Worm (Caenorhabditis elegans) whole organism, L4 larva: ENCODE measurements around the gene npr-15.
"Not testable (repeated sequence)": the region's sequence is repeated elsewhere in the genome, so short reads cannot be mapped to it uniquely, and the experiment has no call there.

Experiments
- Y48G9A.11 ChIP-seq: fragments of 200-800 bp; sonication (Bioruptor generic); IDR thresholded peaks from 2 replicates; pipeline ENCODE4 v1.3.6; 2022; ENCODE audit warnings: missing genetic modification reagents, missing genetic modification characterization, missing compliant biosample characterization
- ZK337.2 ChIP-seq: fragments of 200-800 bp; sonication (Bioruptor generic); IDR thresholded peaks from 2 replicates; pipeline ENCODE4 v1.3.6; 2022; ENCODE audit warnings: missing genetic modification reagents, missing genetic modification characterization, missing compliant biosample characterization
- aha-1 ChIP-seq: fragments of 150-350 bp; peaks from one replicate; lab custom pipeline; 2014; ENCODE audit warnings: missing biosample characterization, missing genetic modification characterization
- attf-4 ChIP-seq: sonication (generic microtip); optimal IDR thresholded peaks from 3 replicates; lab custom pipeline; 2017; ENCODE audit warnings: missing biosample characterization, missing genetic modification characterization
- ceh-44 ChIP-seq: fragments of 200-800 bp; sonication (Bioruptor generic); IDR thresholded peaks from 2 replicates; pipeline ENCODE4 v1.3.6; 2022; ENCODE audit warnings: missing genetic modification reagents, missing genetic modification characterization, missing compliant biosample characterization
- ces-1 ChIP-seq: fragments of 150-350 bp; sonication (generic microtip); optimal IDR thresholded peaks from 4 replicates; lab custom pipeline; 2014; ENCODE audit warnings: missing biosample characterization, missing genetic modification reagents, missing genetic modification characterization
- ctbp-1 ChIP-seq: fragments of 200-800 bp; sonication (Bioruptor generic); IDR thresholded peaks from 2 replicates; pipeline ENCODE4 v1.3.6; 2022; ENCODE audit warnings: missing genetic modification reagents, missing genetic modification characterization, missing compliant biosample characterization
- daf-19 ChIP-seq: fragments of 200-800 bp; sonication (Bioruptor generic); conservative IDR thresholded peaks from 2 replicates; pipeline ENCODE4 v1.3.6; 2022; ENCODE audit warnings: missing genetic modification characterization, missing compliant biosample characterization
- dmd-6 ChIP-seq: fragments of 200-800 bp; sonication (Bioruptor generic); IDR thresholded peaks from 2 replicates; pipeline ENCODE4 v1.3.6; 2022; ENCODE audit warnings: missing genetic modification reagents, missing genetic modification characterization, missing compliant biosample characterization
- dmd-9 ChIP-seq: fragments of 200-800 bp; sonication (Bioruptor generic); IDR thresholded peaks from 2 replicates; pipeline ENCODE4 v1.3.6; 2022; ENCODE audit warnings: missing genetic modification reagents, missing genetic modification characterization, missing compliant biosample characterization
- dve-1 ChIP-seq: sonication (generic microtip); optimal IDR thresholded peaks from 2 replicates; lab custom pipeline; 2017; ENCODE audit warnings: antibody characterized with exemption, mild to moderate bottlenecking, missing genetic modification characterization, missing compliant biosample characterization; ENCODE audit not compliant: insufficient read depth
- egl-27 ChIP-seq: sonication (generic microtip); optimal IDR thresholded peaks from 3 replicates; lab custom pipeline; 2017; ENCODE audit warnings: missing biosample characterization, missing genetic modification reagents, missing genetic modification characterization
- hmg-1.1 ChIP-seq: fragments of 200-800 bp; sonication (Bioruptor generic); IDR thresholded peaks from 2 replicates; pipeline ENCODE4 v1.3.6; 2022; ENCODE audit warnings: missing genetic modification reagents, missing genetic modification characterization, missing compliant biosample characterization
- lim-7 ChIP-seq: fragments of 200-800 bp; sonication (Bioruptor generic); IDR thresholded peaks from 2 replicates; pipeline ENCODE4 v1.3.6; 2022; ENCODE audit warnings: missing genetic modification characterization, missing compliant biosample characterization
- lin-1 ChIP-seq: fragments of 200-800 bp; sonication (Bioruptor generic); IDR thresholded peaks from 2 replicates; pipeline ENCODE4 v1.3.6; 2022; ENCODE audit warnings: missing genetic modification reagents, missing genetic modification characterization, missing compliant biosample characterization
- lin-29 ChIP-seq: fragments of 200-800 bp; sonication (Bioruptor generic); IDR thresholded peaks from 2 replicates; pipeline ENCODE4 v1.3.6; 2022; ENCODE audit warnings: missing genetic modification reagents, missing genetic modification characterization, missing compliant biosample characterization
- lin-38 ChIP-seq: fragments of 200-800 bp; sonication (Bioruptor generic); IDR thresholded peaks from 2 replicates; pipeline ENCODE4 v1.3.6; 2022; ENCODE audit warnings: missing genetic modification reagents, missing genetic modification characterization, missing compliant biosample characterization
- mdt-29 ChIP-seq: fragments of 200-800 bp; sonication (Bioruptor generic); IDR thresholded peaks from 2 replicates; pipeline ENCODE4 v1.3.6; 2022; ENCODE audit warnings: missing genetic modification reagents, missing genetic modification characterization, missing compliant biosample characterization
- mxl-2 ChIP-seq: fragments of 200-800 bp; sonication (Bioruptor generic); conservative IDR thresholded peaks from 2 replicates; pipeline ENCODE4 v1.3.6; 2022; ENCODE audit warnings: missing genetic modification reagents, missing genetic modification characterization, missing compliant biosample characterization
- nhr-11 ChIP-seq: fragments of 150-350 bp; optimal IDR thresholded peaks from 2 replicates; lab custom pipeline; 2014; ENCODE audit warnings: missing biosample characterization, missing genetic modification characterization
- nhr-41 ChIP-seq: fragments of 200-800 bp; sonication (Bioruptor generic); IDR thresholded peaks from 2 replicates; pipeline ENCODE4 v1.3.6; 2022; ENCODE audit warnings: missing genetic modification reagents, missing genetic modification characterization, missing compliant biosample characterization
- nhr-42 ChIP-seq: fragments of 200-800 bp; sonication (Bioruptor generic); IDR thresholded peaks from 2 replicates; pipeline ENCODE4 v1.3.6; 2022; ENCODE audit warnings: missing genetic modification characterization, missing compliant biosample characterization
- pha-4 ChIP-seq, 2 experiments: fragments of 150-350 bp in 1 of 2; fragments of 200-800 bp in 1 of 2; sonication (Bioruptor generic) in 1 of 2; IDR thresholded peaks in 1 of 2; optimal IDR thresholded peaks in 1 of 2; 2 replicates each; pipeline versions ENCODE4 v1.3.6 to Lab custom; 2014 to 2022; ENCODE audit warnings: missing genetic modification characterization in 2 of 2, missing genetic modification reagents in 2 of 2, missing biosample characterization in 1 of 2, missing compliant biosample characterization in 1 of 2
- php-3 ChIP-seq: fragments of 200-800 bp; sonication (Bioruptor generic); IDR thresholded peaks from 2 replicates; pipeline ENCODE4 v1.3.6; 2022; ENCODE audit warnings: missing genetic modification reagents, missing genetic modification characterization, missing compliant biosample characterization
- rbr-2 ChIP-seq: sonication (generic microtip); optimal IDR thresholded peaks from 2 replicates; lab custom pipeline; 2016; ENCODE audit warnings: missing genotype, missing genetic modification characterization, missing compliant biosample characterization
- sdz-12 ChIP-seq: fragments of 200-800 bp; sonication (Bioruptor generic); optimal IDR thresholded peaks from 2 replicates; lab custom pipeline; 2018; ENCODE audit warnings: mild to moderate bottlenecking, missing genetic modification characterization, missing compliant biosample characterization
- set-16 ChIP-seq: fragments of 200-800 bp; sonication (Bioruptor generic); IDR thresholded peaks from 2 replicates; pipeline ENCODE4 v1.3.6; 2022; ENCODE audit warnings: missing genetic modification reagents, missing genetic modification characterization, missing compliant biosample characterization
- snpc-1.2 ChIP-seq: fragments of 200-800 bp; sonication (Bioruptor generic); IDR thresholded peaks from 2 replicates; pipeline ENCODE4 v1.3.6; 2022; ENCODE audit warnings: missing genetic modification reagents, missing genetic modification characterization, missing compliant biosample characterization
- spr-3 ChIP-seq: fragments of 200-800 bp; sonication (Bioruptor generic); optimal IDR thresholded peaks from 2 replicates; lab custom pipeline; 2018; ENCODE audit warnings: mild to moderate bottlenecking, missing genetic modification characterization, missing compliant biosample characterization
- tra-1 ChIP-seq: fragments of 200-800 bp; sonication (Bioruptor generic); IDR thresholded peaks from 2 replicates; pipeline ENCODE4 v1.3.6; 2022; ENCODE audit warnings: missing genetic modification reagents, missing genetic modification characterization, missing compliant biosample characterization
- unc-62 ChIP-seq, 3 experiments: fragments of 150-350 bp in 1 of 3; sonication (generic microtip); optimal IDR thresholded peaks in 2 of 3; peaks in 1 of 3; 1 replicate in 1 of 3; 2 replicates in 2 of 3; lab custom pipeline; 2014 to 2017; ENCODE audit warnings: missing biosample characterization in 3 of 3, missing genetic modification characterization in 3 of 3, missing genetic modification reagents in 3 of 3, missing genotype in 1 of 3
- zfp-3 ChIP-seq: fragments of 200-800 bp; sonication (Bioruptor generic); conservative IDR thresholded peaks from 2 replicates; pipeline ENCODE4 v1.3.6; 2022; ENCODE audit warnings: missing genetic modification reagents, missing genetic modification characterization, missing compliant biosample characterization

Gene npr-15

ce11 chrIII:3698366-3698765 lies 3.9 kb upstream of the npr-15 start:
- TF ChIP-seq ces-1 (GFP tag; lab: Kevin White, UChicago) (no peak), aha-1 (peak; percentile 97)

- TF ChIP-seq lin-38 (GFP tag; lab: Robert Waterston, UW) (peak; percentile 65), hmg-1.1 (GFP tag; lab: Robert Waterston, UW) (peak; percentile 47)
These were observed 2.7 kb upstream of the npr-15 start for ce11 chrIII:3697181-3697580.

ce11 chrIII:3695398-3695797 lies 926 bp upstream of the npr-15 start:
- TF ChIP-seq Y48G9A.11 (0 out of 2 replicates have a peak, but pooled peaks have one; percentile 25), php-3 (GFP tag; lab: Robert Waterston, UW) (0 out of 2 replicates have a peak, but pooled peaks have one; percentile 63), pha-4 (GFP tag; IDR thresholded peaks at IDR 0.05; lab: Robert Waterston, UW) (0 out of 2 replicates have a peak, but pooled peaks have one; percentile 39), nhr-42 (GFP tag; lab: Robert Waterston, UW) (peak; percentile 70; the same call in 1 of the 2 replicates), zfp-3 (GFP tag; lab: Robert Waterston, UW) (peak; percentile 64; the same call in 1 of the 2 replicates), mxl-2 (GFP tag; lab: Robert Waterston, UW) (peak; percentile 65; the same call in 1 of the 2 replicates), hmg-1.1 (GFP tag; lab: Robert Waterston, UW) (peak; percentile 88), rbr-2 (tag; lab: Kevin White, UChicago) (peak; percentile 20), lin-38 (GFP tag; lab: Robert Waterston, UW) (peak; percentile 88), ctbp-1 (peak; percentile 66; the same call in 1 of the 2 replicates), tra-1 (GFP tag; lab: Robert Waterston, UW) (peak; percentile 73), snpc-1.2 (GFP tag; lab: Robert Waterston, UW) (peak; percentile 23; the same call in 1 of the 2 replicates), lin-1 (GFP tag; lab: Robert Waterston, UW) (peak; percentile 44; the same call in 1 of the 2 replicates), mdt-29 (0 out of 2 replicates have a peak, but pooled peaks have one; percentile 46), ceh-44 (GFP tag; lab: Robert Waterston, UW) (0 out of 2 replicates have a peak, but pooled peaks have one; percentile 17), set-16 (peak; percentile 71), dmd-6 (GFP tag; lab: Robert Waterston, UW) (peak; percentile 62), dmd-9 (GFP tag; lab: Robert Waterston, UW) (0 out of 2 replicates have a peak, but pooled peaks have one; percentile 65), lin-29 (GFP tag; lab: Robert Waterston, UW) (peak; percentile 69; the same call in 1 of the 2 replicates)
- TF ChIP-seq pha-4 (tag; optimal IDR thresholded peaks at IDR 0.05; lab: Kevin White, UChicago) = not testable (repeated sequence)
- TF ChIP-seq, all 104 proteins: peak for 19; not testable (repeated sequence) for 85

- TF ChIP-seq aha-1 = peak; percentile 70
- no peak for TF ChIP-seq daf-19 (GFP tag; lab: Robert Waterston, UW)
- TF ChIP-seq, all 104 proteins: peak for 1
These were observed 2.0 kb downstream of the npr-15 start for ce11 chrIII:3692516-3692915.

ce11 chrIII:3682869-3683403 lies 11.5 kb downstream of the npr-15 start:
- TF ChIP-seq unc-62 (GFP tag; optimal IDR thresholded peaks at IDR 0.05 in 1 of 2; lab: Kevin White, UChicago) (no peak), unc-62 (tag; optimal IDR thresholded peaks at IDR 0.05; lab: Kevin White, UChicago) (no peak), aha-1 (peak; percentile 91), attf-4 (tag; lab: Kevin White, UChicago) (no peak), nhr-41 (GFP tag; lab: Robert Waterston, UW) (no peak), mxl-2 (GFP tag; lab: Robert Waterston, UW) (no peak), daf-19 (GFP tag; lab: Robert Waterston, UW) (no peak), spr-3 (no peak), lim-7 (no peak), sdz-12 (GFP tag; lab: Kevin White, UChicago) (no peak), dve-1 (tag; lab: Kevin White, UChicago) (peak; percentile 0), nhr-11 (tag; lab: Kevin White, UChicago) (no peak), egl-27 (tag; lab: Kevin White, UChicago) (no peak), ZK337.2 (GFP tag; lab: Robert Waterston, UW) (no peak)
